Fruit fly (Drosophila melanogaster) whole organism, pupa: ENCODE measurements around the gene gcm.

ENCODE experiments used
- CG12605 ChIP-seq: fragments of 200-800 bp; sonication (Bioruptor generic); IDR thresholded peaks from 2 replicates; pipeline ENCODE4 v1.3.6; 2022; ENCODE audit warnings: missing biosample characterization, missing genetic modification characterization
- CG13204 ChIP-seq: fragments of 200-800 bp; sonication (Bioruptor generic); optimal IDR thresholded peaks from 2 replicates; lab custom pipeline; 2018; ENCODE audit warnings: missing biosample characterization, mild to moderate bottlenecking, missing genetic modification characterization, moderate library complexity
- CG17806 ChIP-seq: fragments of 200-800 bp; sonication (Bioruptor generic); optimal IDR thresholded peaks from 2 replicates; lab custom pipeline; 2018; ENCODE audit warnings: missing biosample characterization, mild to moderate bottlenecking, missing genetic modification characterization, moderate library complexity
- CG32121 ChIP-seq: fragments of 200-800 bp; sonication (Bioruptor generic); IDR thresholded peaks from 2 replicates; pipeline ENCODE4 v1.3.6; 2022; ENCODE audit warnings: missing biosample characterization, missing genetic modification characterization
- CG34367 ChIP-seq: fragments of 200-800 bp; sonication (Bioruptor generic); optimal IDR thresholded peaks from 2 replicates; lab custom pipeline; 2018; ENCODE audit warnings: missing biosample characterization, mild to moderate bottlenecking, missing genetic modification characterization
- CG4496 ChIP-seq: fragments of 200-800 bp; sonication (Bioruptor generic); IDR thresholded peaks from 3 replicates; pipeline ENCODE4 v1.3.6; 2022; ENCODE audit warnings: missing biosample characterization, missing genetic modification characterization
- CG9948 ChIP-seq: fragments of 200-800 bp; sonication (Bioruptor generic); optimal IDR thresholded peaks from 2 replicates; lab custom pipeline; 2018; ENCODE audit warnings: missing biosample characterization, mild to moderate bottlenecking, missing genetic modification characterization, moderate library complexity
- EcR ChIP-seq: fragments of 200-800 bp; sonication (Bioruptor generic); optimal IDR thresholded peaks from 3 replicates; lab custom pipeline; 2019; ENCODE audit warnings: missing biosample characterization, missing genetic modification characterization, mild to moderate bottlenecking, moderate library complexity, missing genetic modification reagents
- Ets98B ChIP-seq: fragments of 200-800 bp; sonication (Bioruptor generic); IDR thresholded peaks from 2 replicates; pipeline ENCODE4 v1.3.6; 2022; ENCODE audit warnings: missing biosample characterization, missing genetic modification characterization
- Pif1A ChIP-seq: fragments of 200-800 bp; sonication (Bioruptor generic); optimal IDR thresholded peaks from 3 replicates; lab custom pipeline; 2016; ENCODE audit warnings: missing biosample characterization, missing genetic modification characterization
- gl ChIP-seq: fragments of 200-800 bp; sonication (Bioruptor generic); optimal IDR thresholded peaks from 2 replicates; lab custom pipeline; 2018; ENCODE audit warnings: missing biosample characterization, mild to moderate bottlenecking, missing genetic modification characterization
- rn ChIP-seq: fragments of 200-800 bp; sonication (Bioruptor generic); IDR thresholded peaks from 2 replicates; pipeline ENCODE4 v1.3.6; 2022; ENCODE audit warnings: missing biosample characterization, missing genetic modification characterization

dm6 chr2L:9618871-9619270, 37.3 kb upstream of the gcm start:
- TF ChIP-seq CG13204 (GFP tag; lab: Kevin White, UChicago) = no peak
- TF ChIP-seq CG34367 (tag; lab: Kevin White, UChicago) = no peak
- TF ChIP-seq CG12605 = no peak
- no peak for TF ChIP-seq CG9948
- TF ChIP-seq CG4496 (GFP tag; lab: Robert Waterston, UW) = no peak
- TF ChIP-seq rn (GFP tag; lab: Robert Waterston, UW) = no peak
- no peak for TF ChIP-seq EcR
- TF ChIP-seq CG32121 (GFP tag; lab: Robert Waterston, UW) = no peak
- no peak for TF ChIP-seq Ets98B (GFP tag; lab: Robert Waterston, UW)
- no peak for TF ChIP-seq gl
- no peak for TF ChIP-seq CG17806 (tag; lab: Kevin White, UChicago)
- no peak for TF ChIP-seq Pif1A (GFP tag; lab: Kevin White, UChicago)
